Worm (Caenorhabditis elegans) whole organism, early embryonic: ENCODE data around the gene K07F5.15.
"Not testable (repeated sequence)": the region's sequence is repeated elsewhere in the genome, so short reads cannot be mapped to it uniquely, and the experiment has no call there.

Experiments
- B0310.2 ChIP-seq: sonication (generic microtip); optimal IDR thresholded peaks from 2 replicates; lab custom pipeline; 2016; ENCODE audit warnings: mild to moderate bottlenecking, missing genetic modification characterization, missing compliant biosample characterization
- F13C5.2 ChIP-seq: sonication (generic microtip); optimal IDR thresholded peaks from 2 replicates; lab custom pipeline; 2017; ENCODE audit warnings: mild to moderate bottlenecking, missing genetic modification characterization, inconsistent platforms, missing compliant biosample characterization
- aly-1 ChIP-seq: sonication (generic microtip); optimal IDR thresholded peaks from 2 replicates; lab custom pipeline; 2016; ENCODE audit warnings: missing genetic modification characterization, missing compliant biosample characterization
- ama-1 ChIP-seq: fragments of 150-350 bp; optimal IDR thresholded peaks from 2 replicates; lab custom pipeline; 2014
- ceh-13 ChIP-seq: fragments of 200-800 bp; sonication (Bioruptor generic); optimal IDR thresholded peaks from 2 replicates; lab custom pipeline; 2018; ENCODE audit warnings: mild to moderate bottlenecking, missing genetic modification characterization, missing compliant biosample characterization
- ceh-36 ChIP-seq: sonication (generic microtip); optimal IDR thresholded peaks from 2 replicates; lab custom pipeline; 2016; ENCODE audit warnings: missing genetic modification characterization, inconsistent platforms, missing compliant biosample characterization
- ets-7 ChIP-seq: sonication (generic microtip); optimal IDR thresholded peaks from 2 replicates; lab custom pipeline; 2016; ENCODE audit warnings: missing genotype, missing genetic modification characterization, missing compliant biosample characterization
- flt-1 ChIP-seq: fragments of 200-800 bp; sonication (Bioruptor generic); IDR thresholded peaks from 2 replicates; pipeline ENCODE4 v1.3.6; 2022; ENCODE audit warnings: missing genetic modification characterization, missing compliant biosample characterization
- hmbx-1 ChIP-seq: sonication (generic microtip); optimal IDR thresholded peaks from 2 replicates; lab custom pipeline; 2016; ENCODE audit warnings: mild to moderate bottlenecking, missing genetic modification characterization, missing compliant biosample characterization
- hmg-4 ChIP-seq: fragments of 200-800 bp; sonication (Bioruptor generic); optimal IDR thresholded peaks from 2 replicates; lab custom pipeline; 2018; ENCODE audit warnings: mild to moderate bottlenecking, missing genetic modification characterization, missing compliant biosample characterization
- hnd-1 ChIP-seq: sonication (generic microtip); optimal IDR thresholded peaks from 2 replicates; lab custom pipeline; 2016; ENCODE audit warnings: missing genetic modification characterization, missing compliant biosample characterization
- pes-1 ChIP-seq: fragments of 200-800 bp; sonication (Bioruptor generic); IDR thresholded peaks from 2 replicates; pipeline ENCODE4 v1.3.6; 2022; ENCODE audit warnings: missing genetic modification reagents, missing genetic modification characterization, missing compliant biosample characterization
- scrt-1 ChIP-seq: fragments of 200-800 bp; sonication (Bioruptor generic); IDR thresholded peaks from 2 replicates; pipeline ENCODE4 v1.3.6; 2022; ENCODE audit warnings: missing genetic modification characterization, missing compliant biosample characterization
- sea-1 ChIP-seq: fragments of 200-800 bp; sonication (Bioruptor generic); conservative IDR thresholded peaks from 2 replicates; pipeline ENCODE4 v1.3.6; 2022; ENCODE audit warnings: missing genetic modification characterization, missing compliant biosample characterization
- tbx-11 ChIP-seq: fragments of 200-800 bp; sonication (Bioruptor generic); IDR thresholded peaks from 2 replicates; pipeline ENCODE4 v1.3.6; 2022; ENCODE audit warnings: missing genetic modification characterization, missing compliant biosample characterization
- tbx-37 ChIP-seq: fragments of 200-800 bp; sonication (Bioruptor generic); conservative IDR thresholded peaks from 2 replicates; pipeline ENCODE4 v1.3.6; 2022; ENCODE audit warnings: missing genetic modification reagents, missing genetic modification characterization, missing compliant biosample characterization
- tra-4 ChIP-seq: sonication (generic microtip); optimal IDR thresholded peaks from 2 replicates; lab custom pipeline; 2017; ENCODE audit warnings: missing genetic modification characterization, missing compliant biosample characterization

The K07F5.15 gene

ce11 chrIV:9833337-9833736, 31.5 kb upstream of the K07F5.15 start:
- TF ChIP-seq pes-1 (GFP tag; lab: Robert Waterston, UW) = no peak
- no peak for TF ChIP-seq scrt-1 (GFP tag; lab: Robert Waterston, UW)
- TF ChIP-seq ceh-13 = no peak
- no peak for TF ChIP-seq ets-7
- no peak for TF ChIP-seq ceh-36 (tag; lab: Kevin White, UChicago)
- no peak for TF ChIP-seq ama-1 (lab: Kevin White, UChicago)
- no peak for TF ChIP-seq F13C5.2
- TF ChIP-seq aly-1 (tag; lab: Kevin White, UChicago) = no peak
- TF ChIP-seq B0310.2 = no peak

DNA sequence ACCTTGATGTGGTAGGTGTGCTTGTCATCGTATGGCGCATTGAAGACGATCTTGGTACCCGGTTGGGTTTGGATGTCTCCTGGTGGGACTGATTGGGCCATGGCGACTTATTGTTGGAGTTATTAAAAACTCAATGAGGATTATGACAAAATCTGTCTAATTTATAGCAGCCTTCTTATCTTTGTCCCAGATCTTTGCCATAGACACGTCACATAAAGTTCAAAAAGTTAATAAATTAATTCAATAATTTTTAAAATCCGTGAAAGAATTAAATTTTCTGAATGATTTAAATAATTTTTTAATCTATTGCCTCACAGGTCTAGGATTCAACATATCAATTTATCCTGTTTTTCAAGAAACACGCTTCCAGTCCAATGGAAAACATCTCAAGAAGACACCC, 28.6 kb upstream of the K07F5.15 start, which contains the start of gene msp-81:
Gene msp-81 (minus strand): TSS at position 101 of the 400 bp plus-strand sequence.
- no peak for TF ChIP-seq flt-1 (GFP tag; lab: Robert Waterston, UW)
- no peak for TF ChIP-seq hmbx-1 (tag; lab: Kevin White, UChicago)
- TF ChIP-seq tbx-11 (GFP tag; lab: Robert Waterston, UW) = no peak
- TF ChIP-seq pes-1 (GFP tag; lab: Robert Waterston, UW) = no peak
- no peak for TF ChIP-seq tra-4
- no peak for TF ChIP-seq ceh-13
- TF ChIP-seq B0310.2 = no peak
- no peak for TF ChIP-seq sea-1 (GFP tag; lab: Robert Waterston, UW)
- no peak for TF ChIP-seq scrt-1 (GFP tag; lab: Robert Waterston, UW)
- no peak for TF ChIP-seq aly-1 (tag; lab: Kevin White, UChicago)
- no peak for TF ChIP-seq ama-1 (lab: Kevin White, UChicago)
- TF ChIP-seq tbx-37 (GFP tag; lab: Robert Waterston, UW) = no peak
- no peak for TF ChIP-seq hnd-1 (tag; lab: Kevin White, UChicago)
- no peak for TF ChIP-seq ceh-36 (tag; lab: Kevin White, UChicago)

DNA sequence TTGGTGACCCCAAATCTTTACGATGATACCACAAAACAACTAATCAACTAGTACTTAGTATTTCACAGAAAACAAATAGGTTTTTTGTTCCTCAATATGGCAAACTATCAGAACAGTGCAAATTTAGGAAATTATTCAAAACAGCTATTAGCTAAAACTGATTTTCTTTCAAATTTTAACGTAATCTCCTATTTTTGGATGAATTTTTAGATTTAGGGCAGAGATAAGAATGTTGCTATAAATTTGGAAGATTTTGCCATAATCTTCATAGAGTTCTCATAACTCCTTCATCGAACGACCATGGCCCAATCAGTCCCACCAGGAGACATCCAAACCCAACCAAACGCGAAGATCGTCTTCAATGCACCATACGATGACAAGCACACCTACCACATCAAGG, 27.5 kb upstream of the K07F5.15 start, which contains the start of gene msp-10:
Gene msp-10 (plus strand): TSS at position 301 of the 400 bp plus-strand sequence.
- not testable (repeated sequence) for TF ChIP-seq ets-7; flt-1 (GFP tag; lab: Robert Waterston, UW); ceh-36 (tag; lab: Kevin White, UChicago)

DNA sequence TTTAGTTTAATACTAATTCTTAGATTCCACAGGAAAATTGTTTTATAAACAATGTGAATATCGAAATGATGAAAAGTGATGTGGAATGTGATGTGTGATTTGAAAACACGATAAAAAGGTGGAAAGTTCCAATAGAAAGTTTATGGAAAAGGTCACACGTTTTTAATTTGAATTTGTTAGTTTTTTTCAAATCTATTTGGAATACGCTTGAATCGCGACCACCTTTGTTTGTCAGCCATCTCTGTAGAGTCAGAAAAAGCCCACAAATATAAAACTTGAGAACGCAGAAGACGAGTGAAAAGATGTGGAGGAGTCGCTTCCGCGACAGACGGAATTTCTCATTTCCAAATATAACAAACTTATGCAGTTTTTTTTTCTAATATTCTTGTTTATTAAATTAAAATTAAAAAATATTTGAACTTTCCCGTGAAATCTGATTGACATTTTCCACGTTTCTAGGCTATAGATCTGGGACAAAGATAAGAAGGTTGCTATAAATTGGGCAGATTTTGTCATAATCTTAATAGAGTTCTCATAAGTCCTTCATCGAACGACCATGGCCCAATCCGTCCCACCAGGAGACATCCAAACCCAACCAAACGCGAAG, 23.8 kb upstream of the K07F5.15 start, which contains the start of the genes kin-24 and msp-56:
Gene kin-24 (minus strand): TSS at position 101 of the 607 bp plus-strand sequence.
Gene msp-56 (plus strand): TSS at position 557 of the 607 bp plus-strand sequence.
- no peak for TF ChIP-seq ceh-13

- TF ChIP-seq ceh-36 (tag; lab: Kevin White, UChicago) = no peak
- TF ChIP-seq aly-1 (tag; lab: Kevin White, UChicago) = no peak
- no peak for TF ChIP-seq F13C5.2
- no peak for TF ChIP-seq tbx-37 (GFP tag; lab: Robert Waterston, UW)
- no peak for TF ChIP-seq ama-1 (lab: Kevin White, UChicago)
- no peak for TF ChIP-seq tra-4
- no peak for TF ChIP-seq tbx-11 (GFP tag; lab: Robert Waterston, UW)
- TF ChIP-seq sea-1 (GFP tag; lab: Robert Waterston, UW) = no peak
- no peak for TF ChIP-seq scrt-1 (GFP tag; lab: Robert Waterston, UW)
- TF ChIP-seq ets-7 = no peak
- no peak for TF ChIP-seq hmbx-1 (tag; lab: Kevin White, UChicago)
- no peak for TF ChIP-seq ceh-13
- no peak for TF ChIP-seq B0310.2
- TF ChIP-seq pes-1 (GFP tag; lab: Robert Waterston, UW) = no peak
- no peak for TF ChIP-seq hmg-4 (GFP tag; lab: Kevin White, UChicago)
- no peak for TF ChIP-seq flt-1 (GFP tag; lab: Robert Waterston, UW)
- TF ChIP-seq hnd-1 (tag; lab: Kevin White, UChicago) = no peak
These were observed 22.8 kb upstream of the K07F5.15 start, which contains the start of gene K07F5.17 for ce11 chrIV:9842071-9842470. Gene K07F5.17, plus strand, starts transcription at chrIV:9842371.

DNA sequence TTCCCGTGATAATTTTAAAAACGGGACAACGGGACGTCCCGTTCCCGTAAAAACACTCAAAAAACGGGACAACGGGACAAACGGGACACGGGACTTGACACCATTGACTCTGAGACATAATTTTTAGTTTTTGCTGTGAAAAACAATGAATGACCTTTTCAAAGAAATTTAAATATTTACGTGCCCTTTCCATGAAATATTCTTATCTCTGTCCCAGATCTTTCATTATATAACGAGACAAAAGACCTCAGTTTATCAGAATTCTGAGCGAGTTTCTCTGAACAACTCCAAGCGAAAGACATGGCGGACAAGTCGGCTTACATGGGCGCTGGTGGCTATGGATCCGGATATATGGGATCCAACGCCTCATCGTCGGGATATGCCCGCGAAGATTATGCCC, 21.1 kb upstream of the K07F5.15 start, which contains the start of gene nspd-2:
Gene nspd-2 (plus strand): TSS at position 301 of the 400 bp plus-strand sequence.
- TF ChIP-seq F13C5.2 = no peak
- TF ChIP-seq flt-1 (GFP tag; lab: Robert Waterston, UW) = no peak
- TF ChIP-seq hmbx-1 (tag; lab: Kevin White, UChicago) = no peak
- TF ChIP-seq scrt-1 (GFP tag; lab: Robert Waterston, UW) = no peak
- TF ChIP-seq tbx-11 (GFP tag; lab: Robert Waterston, UW) = no peak
- TF ChIP-seq tbx-37 (GFP tag; lab: Robert Waterston, UW) = no peak
- no peak for TF ChIP-seq ama-1 (lab: Kevin White, UChicago)
- no peak for TF ChIP-seq ceh-36 (tag; lab: Kevin White, UChicago)
- no peak for TF ChIP-seq pes-1 (GFP tag; lab: Robert Waterston, UW)
- TF ChIP-seq hnd-1 (tag; lab: Kevin White, UChicago) = no peak
- TF ChIP-seq tra-4 = no peak
- TF ChIP-seq ets-7 = no peak
- no peak for TF ChIP-seq sea-1 (GFP tag; lab: Robert Waterston, UW)

DNA sequence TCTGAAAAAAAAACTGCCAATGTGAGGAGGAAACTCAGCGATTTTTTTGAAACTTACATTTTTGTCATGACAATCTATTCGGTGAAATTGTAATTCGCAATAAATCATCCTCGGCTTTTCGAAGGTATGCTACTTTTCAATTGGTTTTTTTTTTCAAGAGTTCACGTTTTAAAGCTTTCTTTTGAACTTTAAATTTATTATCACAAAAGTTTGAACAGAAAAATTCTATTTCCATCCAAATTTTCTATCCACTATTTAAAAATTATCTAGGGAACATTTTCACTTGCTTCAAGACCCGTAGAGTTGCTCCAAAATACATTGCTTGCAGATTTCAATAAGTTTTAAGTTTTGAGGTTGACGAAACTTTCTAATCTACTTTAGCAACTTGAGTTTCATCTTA, 18.3 kb upstream of the K07F5.15 start, which contains the start of gene K07F5.6:
Gene K07F5.6 (minus strand): TSS at position 101 of the 400 bp plus-strand sequence.
- TF ChIP-seq hnd-1 (tag; lab: Kevin White, UChicago) = no peak
- no peak for TF ChIP-seq scrt-1 (GFP tag; lab: Robert Waterston, UW)
- TF ChIP-seq tbx-11 (GFP tag; lab: Robert Waterston, UW) = no peak
- TF ChIP-seq ama-1 (lab: Kevin White, UChicago) = no peak
- no peak for TF ChIP-seq sea-1 (GFP tag; lab: Robert Waterston, UW)
- no peak for TF ChIP-seq hmbx-1 (tag; lab: Kevin White, UChicago)
- no peak for TF ChIP-seq pes-1 (GFP tag; lab: Robert Waterston, UW)
- no peak for TF ChIP-seq ceh-36 (tag; lab: Kevin White, UChicago)
- no peak for TF ChIP-seq hmg-4 (GFP tag; lab: Kevin White, UChicago)
- no peak for TF ChIP-seq tra-4
- TF ChIP-seq ceh-13 = no peak
- TF ChIP-seq F13C5.2 = no peak
- TF ChIP-seq aly-1 (tag; lab: Kevin White, UChicago) = no peak
- no peak for TF ChIP-seq B0310.2
- TF ChIP-seq tbx-37 (GFP tag; lab: Robert Waterston, UW) = no peak
- no peak for TF ChIP-seq ets-7
- no peak for TF ChIP-seq flt-1 (GFP tag; lab: Robert Waterston, UW)
